Fruit fly (Drosophila melanogaster) whole organism, embryonic: Measurements from ENCODE around the gene Glos.

Experiments
- Aef1 ChIP-seq: fragments of 200-800 bp; sonication (Bioruptor generic); IDR thresholded peaks from 3 replicates; pipeline ENCODE4 v1.3.6; 2022; ENCODE audit warnings: missing biosample characterization, missing genetic modification characterization
- Atf3 ChIP-seq: fragments of 200-800 bp; sonication (Bioruptor generic); optimal IDR thresholded peaks from 3 replicates; lab custom pipeline; 2016; ENCODE audit warnings: missing biosample characterization, missing genetic modification characterization
- BtbVII ChIP-seq: fragments of 200-800 bp; sonication (Bioruptor generic); optimal IDR thresholded peaks from 3 replicates; lab custom pipeline; 2017; ENCODE audit warnings: missing biosample characterization, mild to moderate bottlenecking, missing genetic modification characterization
- CG10565 ChIP-seq: fragments of 200-800 bp; sonication (Bioruptor generic); optimal IDR thresholded peaks from 3 replicates; lab custom pipeline; 2016; ENCODE audit warnings: missing biosample characterization, mild to moderate bottlenecking, missing genetic modification characterization
- CG10979 ChIP-seq: fragments of 200-800 bp; sonication (Bioruptor generic); optimal IDR thresholded peaks from 2 replicates; lab custom pipeline; 2018; ENCODE audit warnings: missing biosample characterization, mild to moderate bottlenecking, missing genetic modification characterization, moderate library complexity
- CG12659 ChIP-seq: fragments of 200-800 bp; sonication (Bioruptor generic); optimal IDR thresholded peaks from 3 replicates; lab custom pipeline; 2017; ENCODE audit warnings: mild to moderate bottlenecking, missing biosample characterization, missing genetic modification reagents, missing genetic modification characterization
- CG12769 ChIP-seq: fragments of 200-800 bp; sonication (Bioruptor generic); optimal IDR thresholded peaks from 2 replicates; lab custom pipeline; 2019; ENCODE audit warnings: missing biosample characterization, mild to moderate bottlenecking, missing genetic modification characterization, moderate library complexity
- CG14667 ChIP-seq: fragments of 200-800 bp; sonication (Bioruptor generic); IDR thresholded peaks from 2 replicates; pipeline ENCODE4 v1.3.6; 2022; ENCODE audit warnings: missing biosample characterization, missing genetic modification characterization
- CG14710 ChIP-seq: fragments of 200-800 bp; sonication (Bioruptor generic); optimal IDR thresholded peaks from 3 replicates; lab custom pipeline; 2019; ENCODE audit warnings: missing biosample characterization, mild to moderate bottlenecking, missing genetic modification characterization, moderate library complexity
- CG15269 ChIP-seq: fragments of 200-800 bp; sonication (Bioruptor generic); optimal IDR thresholded peaks from 2 replicates; lab custom pipeline; 2018; ENCODE audit warnings: missing biosample characterization, mild to moderate bottlenecking, missing genetic modification characterization, moderate library complexity
- CG16815 ChIP-seq: fragments of 200-800 bp; sonication (Bioruptor generic); optimal IDR thresholded peaks from 3 replicates; lab custom pipeline; 2017; ENCODE audit warnings: missing biosample characterization, mild to moderate bottlenecking, missing genetic modification characterization
- CG17359 ChIP-seq: fragments of 200-800 bp; sonication (Bioruptor generic); optimal IDR thresholded peaks from 3 replicates; lab custom pipeline; 2018; ENCODE audit warnings: missing biosample characterization, mild to moderate bottlenecking, missing genetic modification characterization, moderate library complexity
- CG1832 ChIP-seq: fragments of 200-800 bp; sonication (Bioruptor generic); optimal IDR thresholded peaks from 2 replicates; lab custom pipeline; 2017; ENCODE audit warnings: missing biosample characterization, mild to moderate bottlenecking, missing genetic modification characterization, inconsistent platforms
- CG30403 ChIP-seq: fragments of 200-800 bp; sonication (Bioruptor generic); optimal IDR thresholded peaks from 3 replicates; lab custom pipeline; 2016; ENCODE audit warnings: missing biosample characterization, missing genetic modification characterization
- CG32767 ChIP-seq: fragments of 200-800 bp; sonication (Bioruptor generic); IDR thresholded peaks from 2 replicates; pipeline ENCODE4 v1.3.6; 2022; ENCODE audit warnings: missing biosample characterization, missing genetic modification characterization
- CG34422 ChIP-seq: fragments of 200-800 bp; sonication (Bioruptor generic); IDR thresholded peaks from 3 replicates; pipeline ENCODE4 v1.3.6; 2022; ENCODE audit warnings: missing biosample characterization, missing genetic modification characterization
- CG7928 ChIP-seq: fragments of 200-800 bp; sonication (Bioruptor generic); optimal IDR thresholded peaks from 2 replicates; lab custom pipeline; 2017; ENCODE audit warnings: missing biosample characterization, mild to moderate bottlenecking, missing genetic modification characterization
- CG8765 ChIP-seq: fragments of 200-800 bp; sonication (Bioruptor generic); IDR thresholded peaks from 2 replicates; pipeline ENCODE4 v1.3.6; 2022; ENCODE audit warnings: missing biosample characterization, missing genetic modification characterization
- CG9437 ChIP-seq: fragments of 200-800 bp; sonication (Bioruptor generic); optimal IDR thresholded peaks from 2 replicates; lab custom pipeline; 2018; ENCODE audit warnings: missing biosample characterization, mild to moderate bottlenecking, missing genetic modification characterization
- CG9817 ChIP-seq: fragments of 200-800 bp; sonication (Bioruptor generic); optimal IDR thresholded peaks from 2 replicates; lab custom pipeline; 2018; ENCODE audit warnings: missing biosample characterization, mild to moderate bottlenecking, missing genetic modification characterization, moderate library complexity
- D ChIP-seq, 2 experiments: fragments of 200-800 bp in 1 of 2; fragments of >200 bp in 1 of 2; sonication (Bioruptor generic) in 1 of 2; optimal IDR thresholded peaks; 2 replicates in 1 of 2; 3 replicates in 1 of 2; lab custom pipeline; 2017; ENCODE audit warnings: mild to moderate bottlenecking in 1 of 2, missing biosample characterization in 1 of 2, missing genetic modification characterization in 1 of 2, missing genetic modification reagents in 1 of 2
- Dad ChIP-seq: fragments of 200-800 bp; sonication (Bioruptor generic); optimal IDR thresholded peaks from 3 replicates; lab custom pipeline; 2016; ENCODE audit warnings: missing biosample characterization, missing genetic modification characterization
- Dip2 ChIP-seq: fragments of 200-800 bp; sonication (Bioruptor generic); IDR thresholded peaks from 2 replicates; pipeline ENCODE4 v1.3.6; 2022; ENCODE audit warnings: missing biosample characterization, missing genetic modification characterization
- Dref ChIP-seq: fragments of 200-800 bp; sonication (Bioruptor generic); IDR thresholded peaks from 2 replicates; pipeline ENCODE4 v1.3.6; 2022; ENCODE audit warnings: missing biosample characterization, missing genetic modification characterization
- ERR ChIP-seq: fragments of 200-800 bp; sonication (Bioruptor generic); optimal IDR thresholded peaks from 2 replicates; lab custom pipeline; 2016; ENCODE audit warnings: missing biosample characterization, missing genetic modification characterization
- Fer1 ChIP-seq: fragments of 200-800 bp; sonication (Bioruptor generic); optimal IDR thresholded peaks from 2 replicates; lab custom pipeline; 2017; ENCODE audit warnings: missing biosample characterization, mild to moderate bottlenecking, missing genetic modification characterization
- Fer2 ChIP-seq: fragments of 200-800 bp; sonication (Bioruptor generic); optimal IDR thresholded peaks from 2 replicates; lab custom pipeline; 2018; ENCODE audit warnings: missing biosample characterization, mild to moderate bottlenecking, missing genetic modification characterization, moderate library complexity
- Hand ChIP-seq: fragments of 200-800 bp; sonication (Bioruptor generic); optimal IDR thresholded peaks from 2 replicates; lab custom pipeline; 2017; ENCODE audit warnings: mild to moderate bottlenecking, missing biosample characterization, missing genetic modification reagents, missing genetic modification characterization
- HmgZ ChIP-seq: fragments of 200-800 bp; sonication (Bioruptor generic); optimal IDR thresholded peaks from 2 replicates; lab custom pipeline; 2018; ENCODE audit warnings: missing biosample characterization, mild to moderate bottlenecking, missing genetic modification characterization
- Hr39 ChIP-seq: fragments of >200 bp; optimal IDR thresholded peaks from 2 replicates; lab custom pipeline; 2017
- Poxn ChIP-seq: fragments of 200-800 bp; sonication (Bioruptor generic); IDR thresholded peaks from 2 replicates; pipeline ENCODE4 v1.3.6; 2022; ENCODE audit warnings: missing biosample characterization, missing genetic modification characterization
- Stat92E ChIP-seq, 3 experiments: fragments of >200 bp in 2 of 3; fragments of 200-800 bp in 1 of 3; sonication (Bioruptor generic) in 1 of 3; optimal IDR thresholded peaks; 2 replicates each; lab custom pipeline; 2017 to 2019; ENCODE audit warnings: missing biosample characterization in 3 of 3, missing genetic modification characterization in 3 of 3, mild to moderate bottlenecking in 1 of 3, moderate library complexity in 1 of 3
- Usf ChIP-seq: fragments of 200-800 bp; sonication (Bioruptor generic); optimal IDR thresholded peaks from 2 replicates; lab custom pipeline; 2017; ENCODE audit warnings: missing genotype, missing biosample characterization, missing genetic modification characterization
- bab2 ChIP-seq: fragments of 200-800 bp; sonication (Bioruptor generic); optimal IDR thresholded peaks from 2 replicates; lab custom pipeline; 2016; ENCODE audit warnings: missing biosample characterization, missing genetic modification characterization
- bcd ChIP-seq: fragments of 200-800 bp; sonication (Bioruptor generic); optimal IDR thresholded peaks from 2 replicates; lab custom pipeline; 2017; ENCODE audit warnings: missing biosample characterization, mild to moderate bottlenecking, missing genetic modification characterization
- crc ChIP-seq: fragments of 200-800 bp; sonication (Bioruptor generic); optimal IDR thresholded peaks from 2 replicates; lab custom pipeline; 2016; ENCODE audit warnings: missing biosample characterization, missing genetic modification characterization
- dmrt11E ChIP-seq: fragments of 200-800 bp; sonication (Bioruptor generic); optimal IDR thresholded peaks from 3 replicates; lab custom pipeline; 2018; ENCODE audit warnings: missing biosample characterization, mild to moderate bottlenecking, missing genetic modification characterization, moderate library complexity
- emc ChIP-seq: fragments of 200-800 bp; sonication (Bioruptor generic); optimal IDR thresholded peaks from 2 replicates; lab custom pipeline; 2016; ENCODE audit warnings: missing biosample characterization, missing genetic modification characterization
- fd3F ChIP-seq: fragments of 200-800 bp; sonication (Bioruptor generic); optimal IDR thresholded peaks from 2 replicates; lab custom pipeline; 2018; ENCODE audit warnings: missing biosample characterization, mild to moderate bottlenecking, missing genetic modification characterization, moderate library complexity
- ind ChIP-seq: fragments of 200-800 bp; sonication (Bioruptor generic); optimal IDR thresholded peaks from 3 replicates; lab custom pipeline; 2016; ENCODE audit warnings: missing biosample characterization, missing genetic modification characterization
- lab ChIP-seq: fragments of 200-800 bp; sonication (Bioruptor generic); optimal IDR thresholded peaks from 3 replicates; lab custom pipeline; 2017; ENCODE audit warnings: missing biosample characterization, missing genetic modification characterization, mild to moderate bottlenecking, moderate library complexity, missing genetic modification reagents
- lbe ChIP-seq: fragments of 200-800 bp; sonication (Bioruptor generic); optimal IDR thresholded peaks from 2 replicates; lab custom pipeline; 2016; ENCODE audit warnings: missing biosample characterization, mild to moderate bottlenecking, missing genetic modification characterization
- nerfin-2 ChIP-seq: fragments of 200-800 bp; sonication (Bioruptor generic); IDR thresholded peaks from 2 replicates; pipeline ENCODE4 v1.3.6; 2022; ENCODE audit warnings: missing biosample characterization, missing genetic modification characterization; ENCODE audit not compliant: partially characterized antibody
- nom ChIP-seq: fragments of 200-800 bp; sonication (Bioruptor generic); optimal IDR thresholded peaks from 2 replicates; lab custom pipeline; 2017; ENCODE audit warnings: missing biosample characterization, missing genetic modification characterization, mild to moderate bottlenecking, moderate library complexity, missing genetic modification reagents
- ro ChIP-seq: fragments of 200-800 bp; sonication (Bioruptor generic); IDR thresholded peaks from 2 replicates; pipeline ENCODE4 v1.3.6; 2022; ENCODE audit warnings: missing biosample characterization, missing genetic modification characterization
- row ChIP-seq: fragments of 200-800 bp; sonication (Bioruptor generic); IDR thresholded peaks from 3 replicates; pipeline ENCODE4 v1.3.6; 2022; ENCODE audit warnings: missing biosample characterization, missing genetic modification characterization
- slbo ChIP-seq: fragments of 200-800 bp; sonication (Bioruptor generic); IDR thresholded peaks from 2 replicates; pipeline ENCODE4 v1.3.6; 2022; ENCODE audit warnings: missing biosample characterization, missing genetic modification characterization
- trh ChIP-seq: fragments of 200-800 bp; sonication (Bioruptor generic); optimal IDR thresholded peaks from 2 replicates; lab custom pipeline; 2016; ENCODE audit warnings: missing biosample characterization, missing genetic modification characterization
- vvl ChIP-seq: fragments of 200-800 bp; sonication (Bioruptor generic); IDR thresholded peaks from 2 replicates; pipeline ENCODE4 v1.3.6; 2022; ENCODE audit warnings: missing biosample characterization, missing genetic modification characterization
- zen2 ChIP-seq: fragments of 200-800 bp; sonication (Bioruptor generic); IDR thresholded peaks from 3 replicates; pipeline ENCODE4 v1.3.6; 2022; ENCODE audit warnings: missing biosample characterization, missing genetic modification characterization; ENCODE audit not compliant: partially characterized antibody

Gene Glos

dm6 chrX:3931669-3932068, 4.6 kb upstream of the Glos start:
- no peak for TF ChIP-seq Dad (GFP tag; lab: Kevin White, UChicago)
- no peak for TF ChIP-seq Fer2 (tag; lab: Kevin White, UChicago)
- peak; percentile 49; the same call in 1 of the 3 replicates for TF ChIP-seq row (GFP tag; lab: Robert Waterston, UW)
- peak; percentile 19 for TF ChIP-seq Fer1
- peak; percentile 6 for TF ChIP-seq dmrt11E (tag; lab: Kevin White, UChicago)
- TF ChIP-seq CG12769 (tag; lab: Kevin White, UChicago) = peak; percentile 3
- TF ChIP-seq ind (GFP tag; lab: Kevin White, UChicago) = peak; percentile 30
- no peak for TF ChIP-seq Hr39 (lab: Kevin White, UChicago)
- no peak for TF ChIP-seq zen2 (GFP tag; lab: Robert Waterston, UW)
- TF ChIP-seq CG30403 = peak; percentile 16
- TF ChIP-seq Hand (GFP tag; lab: Kevin White, UChicago) = no peak
- peak; percentile 2 for TF ChIP-seq CG9817 (tag; lab: Kevin White, UChicago)
- peak; percentile 6 for TF ChIP-seq lab (GFP tag; lab: Kevin White, UChicago)
- TF ChIP-seq Atf3 (GFP tag; lab: Kevin White, UChicago) = no peak
- TF ChIP-seq Aef1 (GFP tag; lab: Robert Waterston, UW) = 0 out of 3 replicates have a peak, but pooled peaks have one; percentile 11
- TF ChIP-seq slbo = peak; percentile 47; the same call in 1 of the 2 replicates
- peak; percentile 25; the same call in 1 of the 2 replicates for TF ChIP-seq CG14667 (GFP tag; lab: Robert Waterston, UW)
- no peak for TF ChIP-seq lbe
- no peak for TF ChIP-seq CG8765 (GFP tag; lab: Robert Waterston, UW)
- no peak for TF ChIP-seq fd3F (GFP tag; lab: Kevin White, UChicago)
- no peak for TF ChIP-seq CG7928
- no peak for TF ChIP-seq CG16815 (GFP tag; lab: Kevin White, UChicago)
- no peak for TF ChIP-seq bab2 (GFP tag; lab: Kevin White, UChicago)
- peak; percentile 20 for TF ChIP-seq nom (GFP tag; lab: Kevin White, UChicago)
- TF ChIP-seq CG15269 (tag; lab: Kevin White, UChicago) = peak; percentile 11
- TF ChIP-seq emc = no peak
- TF ChIP-seq CG12659 (GFP tag; lab: Kevin White, UChicago) = peak; percentile 8
- no peak for TF ChIP-seq nerfin-2
- peak; percentile 30 for TF ChIP-seq CG17359 (tag; lab: Kevin White, UChicago)
- no peak for TF ChIP-seq Poxn (GFP tag; lab: Robert Waterston, UW)
- peak; percentile 35 for TF ChIP-seq CG10979 (tag; lab: Kevin White, UChicago)
- no peak for TF ChIP-seq BtbVII (GFP tag; lab: Kevin White, UChicago)
- TF ChIP-seq crc (GFP tag; lab: Kevin White, UChicago) = no peak
- no peak for TF ChIP-seq Dref
- no peak for TF ChIP-seq Usf (GFP tag; lab: Kevin White, UChicago)
- TF ChIP-seq HmgZ (tag; lab: Kevin White, UChicago) = no peak
- TF ChIP-seq bcd (GFP tag; lab: Kevin White, UChicago) = peak; percentile 17
- no peak for TF ChIP-seq CG34422 (GFP tag; lab: Robert Waterston, UW)
- TF ChIP-seq CG32767 (GFP tag; lab: Robert Waterston, UW) = no peak
- no peak for TF ChIP-seq CG1832 (GFP tag; lab: Kevin White, UChicago)
- TF ChIP-seq ro = no peak
- TF ChIP-seq CG10565 (GFP tag; lab: Kevin White, UChicago) = no peak
- peak; percentile 11 for TF ChIP-seq CG14710
- TF ChIP-seq vvl (GFP tag; lab: Robert Waterston, UW) = peak; percentile 40; the same call in 1 of the 2 replicates
- no peak for TF ChIP-seq ERR (GFP tag; lab: Kevin White, UChicago)
- TF ChIP-seq trh = no peak
- TF ChIP-seq D (optimal IDR thresholded peaks at IDR 0.05; lab: Kevin White, UChicago) = no peak
- TF ChIP-seq D (GFP tag; optimal IDR thresholded peaks at IDR 0.05; lab: Kevin White, UChicago) = peak; percentile 1
- TF ChIP-seq CG9437 (GFP tag; lab: Kevin White, UChicago) = no peak
- TF ChIP-seq Stat92E (GFP tag; optimal IDR thresholded peaks at IDR 0.05; lab: Kevin White, UChicago) = no peak
- no peak for TF ChIP-seq Dip2 (GFP tag; lab: Robert Waterston, UW)
